Fruit fly (Drosophila melanogaster): Measurements from ENCODE around the gene CG31675.

DNA sequence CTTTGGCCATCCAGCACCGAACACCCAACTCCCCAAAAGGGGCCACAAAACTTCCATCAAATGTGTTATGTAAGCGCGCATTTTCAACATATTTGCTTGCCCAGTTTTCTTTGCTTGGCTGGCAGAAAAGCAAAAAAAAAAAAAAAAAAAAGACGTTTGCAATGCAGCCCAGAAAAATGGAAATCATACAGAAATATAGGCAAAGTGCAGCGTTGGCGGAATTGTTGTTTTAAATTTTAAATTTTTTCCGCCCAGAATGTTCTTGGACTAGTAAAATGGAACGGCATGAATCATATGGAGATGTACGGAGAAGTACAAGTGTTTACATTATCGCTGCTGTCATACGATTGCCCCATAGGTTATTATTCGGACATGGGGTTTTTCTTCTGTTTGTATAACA is 41.7 kb downstream of the CG31675 start:
- TF ChIP-seq CTCF (optimal IDR thresholded peaks at IDR 0.05), result no peak
- no peak for TF ChIP-seq CG8478 (optimal IDR thresholded peaks at IDR 0.05)

Data from S2 (cell line).